Worm (Caenorhabditis elegans) whole organism, dauer: Measurements from ENCODE around the gene nhr-203.

Experiments used
- unc-62 ChIP-seq: sonication (generic microtip); optimal IDR thresholded peaks from 2 replicates; lab custom pipeline; 2017; ENCODE audit warnings: missing biosample characterization, missing genetic modification reagents, missing genetic modification characterization

The nhr-203 gene

DNA sequence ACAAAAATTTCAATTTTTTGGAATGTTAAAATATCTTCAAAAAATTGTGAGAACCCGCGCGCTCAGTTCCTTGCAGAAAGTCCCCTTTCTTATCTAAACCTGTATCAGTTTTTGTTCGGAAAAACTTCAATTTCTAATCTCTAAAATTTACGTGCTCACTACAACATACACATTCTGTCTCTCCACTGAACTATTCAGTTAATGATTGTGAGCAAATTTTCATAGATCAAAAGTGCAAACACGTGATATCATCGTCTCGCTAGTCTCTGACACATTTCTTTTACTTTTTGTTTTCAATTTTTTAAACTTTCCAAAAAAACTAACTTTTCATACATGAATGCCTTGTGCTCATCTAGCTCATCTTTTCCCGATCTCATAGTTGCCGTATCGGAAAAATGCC, at the start of gene nhr-203:
Gene nhr-203, plus strand, starts transcription at position 332 of the 400 bp plus-strand sequence.
- TF ChIP-seq unc-62 (GFP tag; lab: Kevin White, UChicago): no peak

DNA sequence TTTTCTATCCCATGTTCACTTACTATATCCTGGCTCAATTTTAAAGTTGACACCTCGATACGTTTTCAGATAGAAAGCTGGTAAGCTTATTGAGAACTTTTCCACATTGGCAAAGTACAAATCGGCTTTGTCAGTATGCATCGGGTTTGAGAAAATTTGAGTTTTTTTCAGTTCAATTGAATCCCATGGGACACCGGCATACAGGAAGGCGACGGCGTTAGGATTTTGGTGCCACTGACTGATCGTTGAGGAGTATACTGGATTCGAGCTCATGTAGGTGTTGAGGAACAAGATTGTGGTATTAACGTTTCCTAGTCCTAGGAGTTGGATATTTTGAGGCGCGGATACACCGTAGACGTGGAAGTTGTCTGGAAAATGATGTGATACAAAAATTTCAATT, 46.8 kb upstream of the nhr-203 start:
- TF ChIP-seq unc-62 (GFP tag; lab: Kevin White, UChicago): no peak

DNA sequence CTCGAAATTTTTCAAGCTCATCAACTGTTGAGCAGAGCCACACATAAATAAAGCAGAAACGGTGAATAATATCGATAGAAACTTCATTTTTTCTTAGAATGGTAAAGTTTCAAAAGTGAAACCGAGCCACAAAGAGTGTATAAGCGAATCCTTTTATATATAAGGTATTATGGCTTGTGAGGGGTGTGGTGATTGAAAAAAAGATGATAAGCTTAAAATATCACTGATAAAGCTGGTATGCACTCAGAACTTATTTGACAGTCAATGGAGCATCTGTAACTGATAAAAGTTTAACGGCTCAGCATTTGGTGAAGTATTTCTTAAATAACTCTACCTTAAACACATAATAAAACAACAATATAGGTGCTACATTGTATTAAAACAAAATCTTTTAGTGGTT, 45.0 kb upstream of the nhr-203 start, which contains the start of gene dod-19:
Gene dod-19, minus strand, starts transcription at position 130 of the 400 bp plus-strand sequence.
- TF ChIP-seq unc-62 (GFP tag; lab: Kevin White, UChicago): no peak

DNA sequence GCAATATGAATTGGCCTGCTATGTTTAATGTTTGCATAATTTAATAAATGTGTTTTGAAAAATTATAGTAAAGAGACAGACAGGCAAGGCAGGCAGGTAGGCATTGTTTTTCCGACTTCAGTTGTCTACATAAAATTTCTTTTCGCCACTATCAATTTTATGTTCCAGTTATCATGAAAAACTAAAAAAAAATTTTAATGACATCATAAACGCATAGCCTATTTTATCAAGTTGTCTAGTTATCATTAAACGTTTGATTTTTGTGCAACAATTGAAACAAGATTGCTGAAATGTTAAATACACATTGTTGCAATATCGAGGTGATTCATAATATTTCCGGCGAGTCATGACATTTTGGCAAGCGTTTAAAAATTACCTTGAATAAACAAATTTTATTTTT, 44.5 kb upstream of the nhr-203 start:
- no peak for TF ChIP-seq unc-62 (GFP tag; lab: Kevin White, UChicago)

DNA sequence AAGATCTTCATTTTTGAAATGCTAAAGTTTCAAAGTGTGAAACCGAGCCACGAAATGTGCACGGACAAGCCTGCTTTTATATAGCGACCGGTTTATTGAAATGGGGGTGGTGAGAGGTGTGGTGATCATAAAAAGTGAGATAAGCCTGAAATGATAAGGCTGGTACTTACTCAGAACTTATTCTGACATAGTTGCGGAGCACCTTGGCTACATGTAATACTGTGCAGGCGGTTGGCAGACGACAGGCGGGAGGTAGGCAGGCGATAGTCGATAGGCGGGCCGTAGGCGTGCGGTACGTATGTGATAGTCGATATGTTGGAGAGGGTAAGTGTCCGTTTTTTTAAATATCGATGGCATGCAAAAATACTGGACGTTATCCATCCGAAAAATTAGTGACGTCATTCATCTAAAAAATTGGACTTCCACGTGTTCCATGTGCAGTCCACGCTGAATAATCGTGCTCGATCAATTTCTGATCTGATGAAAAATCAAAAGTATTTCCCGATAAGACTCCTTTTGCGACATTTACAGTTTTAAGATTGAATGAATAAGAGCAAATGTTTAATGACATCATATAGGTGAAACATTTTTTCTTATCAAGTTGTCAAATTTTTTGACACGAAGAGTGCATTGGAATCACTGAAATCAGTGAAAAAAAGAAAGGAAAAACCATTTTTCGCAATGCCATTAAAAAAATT, 41.8 kb upstream of the nhr-203 start, which contains the start of gene irg-8:
Gene irg-8, minus strand, starts transcription at position 51 of the 698 bp plus-strand sequence.
- TF ChIP-seq unc-62 (GFP tag; lab: Kevin White, UChicago): no peak

DNA sequence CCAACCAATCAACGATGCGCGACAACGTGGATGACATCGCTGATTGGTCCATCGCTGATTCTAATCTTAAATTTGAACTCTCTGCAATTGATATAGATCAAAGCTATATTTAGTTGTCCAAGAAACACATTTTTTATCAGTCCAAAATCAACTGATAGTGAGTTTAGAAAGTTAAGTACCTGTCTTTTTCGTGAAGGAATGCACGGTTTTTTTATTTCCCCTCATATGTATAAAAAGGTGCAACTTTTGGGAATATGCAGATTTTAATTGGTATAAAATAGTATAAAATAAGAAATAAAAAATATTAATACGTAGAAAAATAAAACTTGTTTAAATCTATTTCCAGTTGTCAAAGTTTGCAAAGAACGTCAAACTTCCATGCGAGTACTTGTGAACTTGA, 41.2 kb upstream of the nhr-203 start, which contains the start of gene Y39D8A.1:
Gene Y39D8A.1, plus strand, starts transcription at position 301 of the 400 bp plus-strand sequence.
- TF ChIP-seq unc-62 (GFP tag; lab: Kevin White, UChicago): no peak

DNA sequence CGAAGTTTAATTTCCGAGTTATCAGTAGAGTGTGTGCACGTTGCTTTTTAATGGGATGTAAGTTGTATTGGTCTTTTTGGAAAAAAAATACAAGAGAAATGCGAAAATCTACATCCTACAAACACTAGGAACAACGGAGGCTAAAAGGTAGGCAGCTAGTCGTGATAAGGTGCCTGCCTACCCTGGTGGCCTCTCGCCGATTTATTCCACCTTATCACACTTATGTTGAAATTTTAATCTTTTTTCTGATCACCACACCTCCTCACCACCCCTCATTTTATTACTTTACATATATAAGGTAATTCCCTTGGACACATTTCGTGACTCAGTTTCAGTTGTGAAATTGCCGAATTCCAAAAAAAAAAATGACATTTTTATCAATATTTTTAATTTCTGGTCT, 37.5 kb upstream of the nhr-203 start, which contains the start of gene dod-20:
Gene dod-20, plus strand, starts transcription at position 301 of the 400 bp plus-strand sequence.
- TF ChIP-seq unc-62 (GFP tag; lab: Kevin White, UChicago): no peak

DNA sequence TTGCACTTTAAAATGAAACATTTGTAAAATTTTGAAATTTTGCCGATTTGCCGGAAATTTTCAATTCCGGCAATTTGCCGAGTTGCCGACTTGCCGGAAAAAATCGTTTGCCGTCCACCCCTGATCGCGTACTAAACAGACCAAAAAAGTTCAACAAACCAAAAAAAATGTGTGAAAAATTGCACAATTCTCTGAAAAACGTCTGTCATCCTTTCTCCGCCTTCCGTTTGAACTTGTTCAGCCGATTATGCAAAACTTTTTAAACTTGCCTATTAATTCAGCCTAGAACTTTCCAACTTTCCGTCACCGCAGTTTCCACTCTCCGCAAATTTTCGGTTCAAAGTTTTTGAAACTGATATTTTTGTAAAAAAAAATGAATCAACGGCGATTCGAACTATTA, 35.5 kb upstream of the nhr-203 start, which contains the start of gene B0554.5:
Gene B0554.5, plus strand, starts transcription at position 301 of the 400 bp plus-strand sequence.
- no peak for TF ChIP-seq unc-62 (GFP tag; lab: Kevin White, UChicago)

DNA sequence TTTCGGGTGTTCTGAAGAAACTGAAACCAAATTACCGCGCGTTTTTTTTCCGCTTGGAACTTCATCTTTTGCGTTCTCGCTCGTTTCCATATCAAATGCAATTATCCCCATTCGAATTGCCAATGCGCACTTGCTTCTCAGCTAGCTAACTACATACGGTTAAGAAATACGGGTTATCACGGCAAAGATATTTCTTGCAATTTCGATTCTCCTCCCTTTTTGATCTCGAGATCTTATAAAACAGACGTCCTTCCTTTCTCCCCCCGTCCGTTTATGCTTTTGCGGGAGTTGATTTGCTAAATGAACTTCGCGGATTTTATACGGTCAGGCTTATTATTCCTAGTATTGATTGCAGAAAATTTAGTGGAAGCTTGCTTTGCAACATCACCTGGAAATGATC, 30.8 kb upstream of the nhr-203 start, which contains the start of gene B0554.4:
Gene B0554.4, plus strand, starts transcription at position 301 of the 400 bp plus-strand sequence.
- TF ChIP-seq unc-62 (GFP tag; lab: Kevin White, UChicago): no peak

DNA sequence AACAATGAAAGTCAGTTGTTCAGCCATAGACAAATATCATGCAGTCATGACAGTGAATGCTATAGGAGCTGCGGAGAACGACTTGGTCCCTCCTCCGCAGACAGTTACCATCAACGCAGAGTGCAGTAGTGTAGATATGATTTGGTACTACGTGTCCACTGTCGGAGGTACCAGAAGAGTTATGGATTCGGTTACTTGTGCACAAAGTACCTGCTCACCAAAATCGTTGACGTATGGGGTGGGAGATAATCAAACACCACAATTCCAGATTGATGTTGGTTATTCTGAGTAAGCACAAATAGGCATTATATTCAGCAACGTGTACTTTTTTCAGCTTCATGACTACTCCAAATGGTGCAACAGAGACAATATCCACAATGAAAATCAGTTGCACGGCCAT, 26.6 kb upstream of the nhr-203 start:
- no peak for TF ChIP-seq unc-62 (GFP tag; lab: Kevin White, UChicago)

DNA sequence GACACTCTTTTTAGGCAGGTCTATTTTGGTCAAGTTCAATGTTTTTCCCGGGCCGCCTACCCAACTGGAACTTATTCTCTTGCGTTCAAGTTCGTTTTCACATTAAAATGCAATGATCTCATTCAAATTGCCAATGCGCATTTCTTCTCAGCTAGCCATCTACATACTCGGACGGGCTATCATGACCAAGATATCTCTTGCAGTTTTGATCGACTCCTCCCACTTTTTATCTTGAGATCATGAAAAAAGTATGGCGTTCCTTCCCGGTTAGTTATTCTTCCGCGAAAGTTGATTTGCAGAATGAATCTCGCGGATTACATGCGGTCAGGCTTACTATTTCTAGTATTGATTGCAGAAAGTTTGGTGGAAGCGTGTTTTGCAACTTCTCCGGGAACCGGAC, 25.7 kb upstream of the nhr-203 start, which contains the start of gene B0554.2:
Gene B0554.2, plus strand, starts transcription at position 301 of the 400 bp plus-strand sequence.
- no peak for TF ChIP-seq unc-62 (GFP tag; lab: Kevin White, UChicago)

DNA sequence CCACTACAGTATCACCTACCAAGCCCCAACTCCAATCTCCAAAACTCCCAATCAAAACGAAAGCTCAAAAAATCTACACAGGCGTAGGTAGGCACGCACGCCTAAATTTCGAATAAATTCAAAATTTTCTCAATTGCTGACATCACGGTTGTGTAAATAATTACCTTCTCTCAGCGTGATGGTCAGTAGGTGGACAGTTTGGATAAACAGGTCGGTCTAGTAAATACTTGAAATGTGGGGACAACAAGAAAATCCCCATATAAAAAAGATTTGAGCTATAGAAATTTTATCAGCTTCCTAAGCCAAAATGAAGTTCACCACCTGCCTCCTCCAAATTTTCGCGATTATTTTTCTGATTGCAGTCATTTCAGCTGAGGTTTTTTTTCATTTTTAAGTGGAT, 21.5 kb upstream of the nhr-203 start, which contains the start of gene B0554.1:
Gene B0554.1, plus strand, starts transcription at position 301 of the 400 bp plus-strand sequence.
- TF ChIP-seq unc-62 (GFP tag; lab: Kevin White, UChicago): no peak

DNA sequence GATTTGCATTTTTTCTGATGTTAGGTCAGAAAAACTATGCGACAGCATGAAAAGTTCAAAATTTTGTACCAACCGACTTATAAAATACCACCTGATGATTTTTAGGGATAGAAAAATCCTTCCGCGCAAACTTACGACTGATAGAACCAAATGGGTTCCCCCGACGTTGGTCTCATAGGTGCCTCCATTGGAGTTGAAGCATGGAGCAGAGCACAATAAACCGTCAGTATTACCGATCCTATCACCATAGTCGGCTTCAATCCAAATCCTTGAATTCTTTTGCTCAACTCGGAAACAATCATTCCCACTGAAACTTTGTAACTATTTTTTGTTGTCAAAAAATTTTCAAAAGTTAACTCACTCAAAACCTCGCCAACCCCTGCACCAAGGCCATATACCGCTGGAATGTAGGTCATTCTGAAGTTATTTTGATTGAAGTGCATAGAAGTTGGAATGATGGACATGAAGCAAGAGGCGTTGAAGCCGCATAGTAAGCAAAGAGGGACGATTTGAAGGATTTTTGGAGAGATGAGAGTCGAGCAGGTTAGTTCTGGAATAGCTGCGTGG, 20.3 kb upstream of the nhr-203 start:
- TF ChIP-seq unc-62 (GFP tag; lab: Kevin White, UChicago): no peak

DNA sequence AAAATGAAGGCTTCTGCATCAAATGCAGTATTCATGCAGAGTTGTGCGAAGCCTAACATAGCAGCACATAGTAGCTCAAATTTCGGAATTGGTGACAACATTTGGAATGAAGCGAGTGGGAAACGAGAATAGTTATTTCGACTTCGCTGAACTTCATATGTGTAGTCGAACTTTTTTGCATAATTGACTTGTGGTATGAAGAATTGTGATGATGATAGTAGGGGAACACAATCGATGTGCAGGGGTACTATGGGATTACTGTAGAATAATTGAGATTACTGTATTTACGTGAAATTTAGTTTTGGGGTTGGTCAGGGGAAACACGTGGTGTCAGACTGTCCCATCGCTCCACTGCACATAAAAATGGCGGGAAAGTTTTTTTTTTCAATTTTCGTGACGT, 18.7 kb upstream of the nhr-203 start, which contains the start of gene B0554.7:
Gene B0554.7, minus strand, starts transcription at position 101 of the 400 bp plus-strand sequence.
- no peak for TF ChIP-seq unc-62 (GFP tag; lab: Kevin White, UChicago)

DNA sequence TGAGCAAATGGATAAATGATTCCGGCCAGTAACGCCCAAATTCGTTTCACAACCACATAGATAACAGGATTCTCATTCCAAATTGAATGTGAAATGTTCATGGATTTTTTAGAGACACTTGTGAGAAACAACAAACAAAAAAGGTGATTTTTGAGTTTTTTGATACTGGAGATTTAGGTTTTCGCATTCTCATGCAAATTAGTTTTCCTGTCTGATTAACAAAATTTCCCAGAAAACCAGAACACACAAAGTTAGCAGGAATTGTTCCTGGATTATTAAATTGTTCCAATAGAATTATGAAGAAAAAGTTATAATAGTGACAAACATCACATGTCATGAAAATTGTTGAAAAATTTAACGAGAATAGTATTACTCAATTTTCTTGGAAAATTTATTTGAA, 16.4 kb upstream of the nhr-203 start, which contains the start of gene srh-33:
Gene srh-33, minus strand, starts transcription at position 101 of the 400 bp plus-strand sequence.
- no peak for TF ChIP-seq unc-62 (GFP tag; lab: Kevin White, UChicago)

DNA sequence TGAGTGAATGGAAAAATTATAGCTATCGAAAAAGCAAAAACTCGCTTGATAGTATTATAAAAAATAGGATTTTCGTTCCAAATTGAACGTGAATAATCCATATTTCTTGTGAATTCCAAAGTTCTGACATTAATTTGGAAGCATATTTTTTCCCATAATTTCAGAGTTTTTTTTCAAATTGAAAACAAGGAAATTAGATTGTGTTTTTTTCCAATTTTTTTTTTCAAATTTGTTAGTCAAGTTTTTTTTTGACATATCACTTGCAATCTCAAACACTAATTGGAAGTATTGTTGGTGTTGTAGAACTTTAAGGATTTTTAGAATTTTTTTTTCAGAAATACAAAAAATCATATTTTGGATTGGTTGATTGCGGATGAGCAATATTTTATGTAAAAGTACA, 13.0 kb upstream of the nhr-203 start, which contains the start of gene srh-34:
Gene srh-34, minus strand, starts transcription at position 101 of the 400 bp plus-strand sequence.
- TF ChIP-seq unc-62 (GFP tag; lab: Kevin White, UChicago): no peak
